Worm (Caenorhabditis elegans) whole organism, L1 larva: ENCODE measurements around the gene F01D4.8.

Experiments
- C16A3.4 ChIP-seq: fragments of 150-350 bp; optimal IDR thresholded peaks from 2 replicates; lab custom pipeline; 2014; ENCODE audit warnings: missing biosample characterization, missing genetic modification characterization
- aha-1 ChIP-seq: fragments of 150-350 bp; optimal IDR thresholded peaks from 2 replicates; lab custom pipeline; 2014; ENCODE audit warnings: missing biosample characterization, missing genetic modification characterization
- alr-1 ChIP-seq: fragments of 200-800 bp; sonication (Bioruptor generic); optimal IDR thresholded peaks from 2 replicates; lab custom pipeline; 2018; ENCODE audit warnings: borderline replicate concordance, mild to moderate bottlenecking, missing genetic modification characterization, missing compliant biosample characterization
- aly-2 ChIP-seq: fragments of 150-350 bp; optimal IDR thresholded peaks from 2 replicates; lab custom pipeline; 2014; ENCODE audit warnings: missing biosample characterization, missing genetic modification characterization
- ama-1 ChIP-seq: fragments of 150-350 bp; optimal IDR thresholded peaks from 2 replicates; lab custom pipeline; 2014
- blmp-1 ChIP-seq: fragments of 150-350 bp; optimal IDR thresholded peaks from 2 replicates; lab custom pipeline; 2014; ENCODE audit warnings: missing biosample characterization, missing genetic modification characterization
- ceh-88 ChIP-seq: fragments of 200-800 bp; sonication (Bioruptor generic); IDR thresholded peaks from 2 replicates; pipeline ENCODE4 v1.3.6; 2022; ENCODE audit warnings: missing genetic modification characterization, missing compliant biosample characterization
- ceh-90 ChIP-seq: sonication (generic microtip); optimal IDR thresholded peaks from 2 replicates; lab custom pipeline; 2016; ENCODE audit warnings: missing genetic modification characterization, missing compliant biosample characterization
- ces-1 ChIP-seq: fragments of 150-350 bp; optimal IDR thresholded peaks from 2 replicates; lab custom pipeline; 2014; ENCODE audit warnings: missing biosample characterization, missing genetic modification reagents, missing genetic modification characterization
- dpl-1 ChIP-seq, 3 experiments: fragments of 150-350 bp in 2 of 3; sonication (generic microtip) in 1 of 3; optimal IDR thresholded peaks; 2 replicates each; lab custom pipeline; 2014 to 2017; ENCODE audit warnings: missing biosample characterization in 3 of 3, missing genetic modification characterization in 3 of 3, missing genetic modification reagents in 3 of 3
- dsc-1 ChIP-seq: sonication (generic microtip); optimal IDR thresholded peaks from 2 replicates; lab custom pipeline; 2016; ENCODE audit warnings: mild to moderate bottlenecking, missing genetic modification characterization, missing compliant biosample characterization
- egl-13 ChIP-seq: sonication (generic microtip); optimal IDR thresholded peaks from 2 replicates; lab custom pipeline; 2016; ENCODE audit warnings: missing genotype, missing genetic modification reagents, missing genetic modification characterization, missing compliant biosample characterization
- egl-27 ChIP-seq, 2 experiments: fragments of 150-350 bp in 1 of 2; sonication (generic microtip); optimal IDR thresholded peaks; 3 replicates each; lab custom pipeline; 2017 to 2018; ENCODE audit warnings: missing biosample characterization in 2 of 2, missing genetic modification characterization in 2 of 2, missing genetic modification reagents in 2 of 2
- elt-2 ChIP-seq: sonication (generic microtip); optimal IDR thresholded peaks from 2 replicates; lab custom pipeline; 2016; ENCODE audit warnings: missing genetic modification characterization, mild to moderate bottlenecking, inconsistent platforms, missing compliant biosample characterization, missing genetic modification reagents
- elt-3 ChIP-seq, 6 experiments: fragments of 150-350 bp in 1 of 6; sonication (generic microtip); optimal IDR thresholded peaks; 2 replicates each; lab custom pipeline; 2017 to 2018; ENCODE audit warnings: missing biosample characterization in 6 of 6, missing genetic modification characterization in 6 of 6, inconsistent platforms in 1 of 6
- fkh-8 ChIP-seq: sonication (generic microtip); optimal IDR thresholded peaks from 2 replicates; lab custom pipeline; 2016; ENCODE audit warnings: mild to moderate bottlenecking, missing genetic modification characterization, missing compliant biosample characterization
- grh-1 ChIP-seq: fragments of 200-800 bp; sonication (Bioruptor generic); IDR thresholded peaks from 2 replicates; pipeline ENCODE4 v1.3.6; 2022; ENCODE audit warnings: missing genetic modification reagents, missing genetic modification characterization, missing compliant biosample characterization
- hlh-17 ChIP-seq: fragments of 200-800 bp; sonication (Bioruptor generic); optimal IDR thresholded peaks from 2 replicates; lab custom pipeline; 2018; ENCODE audit warnings: missing genetic modification characterization, mild to moderate bottlenecking, missing compliant biosample characterization, moderate library complexity, borderline replicate concordance
- hlh-4 ChIP-seq: sonication (generic microtip); optimal IDR thresholded peaks from 2 replicates; lab custom pipeline; 2016; ENCODE audit warnings: mild to moderate bottlenecking, missing genetic modification characterization, missing compliant biosample characterization
- hpl-2 ChIP-seq: fragments of 150-350 bp; optimal IDR thresholded peaks from 2 replicates; lab custom pipeline; 2014; ENCODE audit warnings: missing biosample characterization, missing genetic modification reagents, missing genetic modification characterization
- isw-1 ChIP-seq: fragments of 200-800 bp; sonication (Bioruptor generic); IDR thresholded peaks from 2 replicates; pipeline ENCODE4 v1.3.6; 2022; ENCODE audit warnings: missing genetic modification characterization, missing compliant biosample characterization
- jun-1 ChIP-seq: fragments of 150-350 bp; optimal IDR thresholded peaks from 2 replicates; lab custom pipeline; 2014; ENCODE audit warnings: missing biosample characterization, missing genetic modification reagents, missing genetic modification characterization
- lin-13 ChIP-seq: fragments of 150-350 bp; optimal IDR thresholded peaks from 2 replicates; lab custom pipeline; 2014; ENCODE audit warnings: missing biosample characterization, missing genetic modification reagents, missing genetic modification characterization
- lin-14 ChIP-seq: fragments of 200-800 bp; sonication (Bioruptor generic); optimal IDR thresholded peaks from 2 replicates; lab custom pipeline; 2018; ENCODE audit warnings: mild to moderate bottlenecking, missing genetic modification characterization, moderate library complexity, missing compliant biosample characterization
- lin-35 ChIP-seq, 2 experiments: fragments of 150-350 bp; optimal IDR thresholded peaks; 2 replicates each; lab custom pipeline; 2014; ENCODE audit warnings: missing biosample characterization in 2 of 2, missing genetic modification characterization in 2 of 2, missing genetic modification reagents in 2 of 2
- lir-3 ChIP-seq: sonication (generic microtip); optimal IDR thresholded peaks from 2 replicates; lab custom pipeline; 2016; ENCODE audit warnings: mild to moderate bottlenecking, missing genetic modification characterization, moderate library complexity, missing compliant biosample characterization; ENCODE audit not compliant: poor library complexity
- mef-2 ChIP-seq: fragments of 150-350 bp; optimal IDR thresholded peaks from 2 replicates; lab custom pipeline; 2014; ENCODE audit warnings: missing biosample characterization, missing genetic modification characterization
- nhr-12 ChIP-seq: sonication (generic microtip); optimal IDR thresholded peaks from 2 replicates; lab custom pipeline; 2017; ENCODE audit warnings: missing biosample characterization, missing genetic modification characterization
- nhr-19 ChIP-seq: fragments of 200-800 bp; sonication (Bioruptor generic); conservative IDR thresholded peaks from 2 replicates; pipeline ENCODE4 v1.3.6; 2022; ENCODE audit warnings: missing genetic modification characterization, missing compliant biosample characterization
- nhr-20 ChIP-seq: sonication (generic microtip); optimal IDR thresholded peaks from 2 replicates; lab custom pipeline; 2016; ENCODE audit warnings: mild to moderate bottlenecking, missing genetic modification characterization, missing compliant biosample characterization
- nhr-47 ChIP-seq: sonication (generic microtip); optimal IDR thresholded peaks from 2 replicates; lab custom pipeline; 2016; ENCODE audit warnings: mild to moderate bottlenecking, missing genetic modification characterization, moderate library complexity, missing compliant biosample characterization
- nhr-71 ChIP-seq: sonication (generic microtip); optimal IDR thresholded peaks from 2 replicates; lab custom pipeline; 2016; ENCODE audit warnings: mild to moderate bottlenecking, missing genetic modification characterization, moderate library complexity, missing compliant biosample characterization
- nhr-77 ChIP-seq: fragments of 150-350 bp; optimal IDR thresholded peaks from 2 replicates; lab custom pipeline; 2014; ENCODE audit warnings: missing biosample characterization, missing genetic modification characterization
- pax-3 ChIP-seq: fragments of 200-800 bp; sonication (Bioruptor generic); optimal IDR thresholded peaks from 2 replicates; lab custom pipeline; 2018; ENCODE audit warnings: mild to moderate bottlenecking, missing genetic modification characterization, moderate library complexity, missing compliant biosample characterization
- pqm-1 ChIP-seq: sonication (generic microtip); optimal IDR thresholded peaks from 3 replicates; lab custom pipeline; 2017; ENCODE audit warnings: missing biosample characterization, missing genetic modification characterization
- rnt-1 ChIP-seq: sonication (generic microtip); optimal IDR thresholded peaks from 2 replicates; lab custom pipeline; 2016; ENCODE audit warnings: mild to moderate bottlenecking, missing genetic modification characterization, moderate library complexity, missing compliant biosample characterization
- skn-1 ChIP-seq: fragments of 150-350 bp; optimal IDR thresholded peaks from 2 replicates; lab custom pipeline; 2014; ENCODE audit warnings: missing biosample characterization, missing genetic modification characterization
- snpc-4 ChIP-seq: fragments of 150-350 bp; optimal IDR thresholded peaks from 2 replicates; lab custom pipeline; 2014; ENCODE audit warnings: missing biosample characterization, missing genetic modification characterization
- snu-23 ChIP-seq: sonication (generic microtip); optimal IDR thresholded peaks from 2 replicates; lab custom pipeline; 2016; ENCODE audit warnings: missing genetic modification characterization, missing compliant biosample characterization
- sox-4 ChIP-seq: sonication (generic microtip); optimal IDR thresholded peaks from 2 replicates; lab custom pipeline; 2016; ENCODE audit warnings: missing genetic modification characterization, missing compliant biosample characterization
- sptf-1 ChIP-seq: fragments of 150-350 bp; optimal IDR thresholded peaks from 2 replicates; lab custom pipeline; 2014; ENCODE audit warnings: missing biosample characterization, missing genetic modification characterization
- sup-37 ChIP-seq: fragments of 200-800 bp; sonication (Bioruptor generic); optimal IDR thresholded peaks from 2 replicates; lab custom pipeline; 2018; ENCODE audit warnings: mild to moderate bottlenecking, missing genetic modification characterization, missing compliant biosample characterization
- swsn-7 ChIP-seq: sonication (generic microtip); optimal IDR thresholded peaks from 2 replicates; lab custom pipeline; 2016; ENCODE audit warnings: missing genetic modification characterization, missing compliant biosample characterization
- tbx-2 ChIP-seq: sonication (generic microtip); optimal IDR thresholded peaks from 2 replicates; lab custom pipeline; 2016; ENCODE audit warnings: missing genetic modification characterization, missing compliant biosample characterization
- tlp-1 ChIP-seq: fragments of 150-350 bp; optimal IDR thresholded peaks from 2 replicates; lab custom pipeline; 2014; ENCODE audit warnings: missing biosample characterization, missing genetic modification characterization
- unc-86 ChIP-seq: sonication (generic microtip); optimal IDR thresholded peaks from 2 replicates; lab custom pipeline; 2016; ENCODE audit warnings: missing genetic modification characterization, missing compliant biosample characterization
- unc-98 ChIP-seq: fragments of 200-800 bp; sonication (Bioruptor generic); IDR thresholded peaks from 2 replicates; pipeline ENCODE4 v1.3.6; 2022; ENCODE audit warnings: missing genetic modification characterization, missing compliant biosample characterization
- vab-15 ChIP-seq: sonication (generic microtip); optimal IDR thresholded peaks from 2 replicates; lab custom pipeline; 2017; ENCODE audit warnings: missing genotype, mild to moderate bottlenecking, missing genetic modification characterization, missing compliant biosample characterization
- xbp-1 ChIP-seq: sonication (generic microtip); optimal IDR thresholded peaks from 2 replicates; lab custom pipeline; 2016; ENCODE audit warnings: missing genetic modification characterization, missing compliant biosample characterization
- zag-1 ChIP-seq: fragments of 150-350 bp; optimal IDR thresholded peaks from 2 replicates; lab custom pipeline; 2014; ENCODE audit warnings: missing biosample characterization, missing genetic modification characterization
- zip-4 ChIP-seq: fragments of 200-800 bp; sonication (Bioruptor generic); optimal IDR thresholded peaks from 2 replicates; lab custom pipeline; 2018; ENCODE audit warnings: mild to moderate bottlenecking, missing genetic modification characterization, moderate library complexity, missing compliant biosample characterization
- ztf-11 ChIP-seq, 2 experiments: sonication (generic microtip); optimal IDR thresholded peaks; 2 replicates each; lab custom pipeline; 2016 to 2017; ENCODE audit warnings: missing genetic modification characterization in 2 of 2, missing biosample characterization in 1 of 2, missing compliant biosample characterization in 1 of 2
- ztf-4 ChIP-seq: fragments of 150-350 bp; optimal IDR thresholded peaks from 2 replicates; lab custom pipeline; 2014; ENCODE audit warnings: missing biosample characterization, missing genetic modification characterization

The F01D4.8 gene

DNA sequence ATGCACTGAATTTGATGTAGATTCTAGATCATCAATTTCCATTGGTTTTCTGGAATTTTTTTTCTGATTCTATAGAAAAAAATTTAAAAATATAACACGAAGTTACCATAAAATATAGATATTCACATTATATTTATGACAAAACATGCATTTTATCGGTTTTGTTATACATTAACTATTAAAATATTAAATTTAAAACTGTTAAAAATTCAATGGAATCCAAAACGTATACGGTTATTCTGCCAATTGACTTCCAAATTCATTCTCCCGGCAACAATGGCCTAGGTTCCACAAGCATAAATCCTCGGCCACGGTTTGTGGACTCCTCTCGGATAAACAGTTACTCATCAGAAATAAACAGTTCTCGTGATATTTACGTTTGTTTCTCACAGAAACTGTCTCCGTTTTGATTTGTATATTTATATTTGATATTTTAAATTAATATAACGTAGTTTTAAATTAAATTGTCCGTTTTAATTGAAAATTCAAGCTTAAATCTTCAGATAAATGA lies 30.8 kb upstream of the F01D4.8 start, which contains the start of the genes F01D4.5 and ced-5 (continued):
- TF ChIP-seq grh-1 (GFP tag; lab: Robert Waterston, UW) (peak; percentile 68), hpl-2 (GFP tag; lab: Kevin White, UChicago) (no peak), pqm-1 (tag; lab: Kevin White, UChicago) (no peak), swsn-7 (tag; lab: Kevin White, UChicago) (peak; percentile 90), C16A3.4 (tag; lab: Kevin White, UChicago) (peak; percentile 74), ztf-4 (tag; lab: Kevin White, UChicago) (peak; percentile 58), elt-2 (tag; lab: Kevin White, UChicago) (peak; percentile 91), rnt-1 (tag; lab: Kevin White, UChicago) (peak; percentile 100), dpl-1 (GFP tag; optimal IDR thresholded peaks at IDR 0.05; lab: Kevin White, UChicago) (peak; percentile 56 to 80 (median 80)), unc-86 (peak; percentile 77), lin-13 (GFP tag; lab: Kevin White, UChicago) (peak; percentile 68), xbp-1 (tag; lab: Kevin White, UChicago) (peak; percentile 92), zip-4 (GFP tag; lab: Kevin White, UChicago) (peak; percentile 73), egl-27 (tag; optimal IDR thresholded peaks at IDR 0.05; lab: Kevin White, UChicago) (no peak), aha-1 (tag; lab: Kevin White, UChicago) (no peak), nhr-47 (peak; percentile 94), lir-3 (tag; lab: Kevin White, UChicago) (peak; percentile 98), nhr-20 (tag; lab: Kevin White, UChicago) (peak; percentile 92), aly-2 (peak; percentile 56), ceh-90 (tag; lab: Kevin White, UChicago) (peak; percentile 99), ztf-11 (tag; optimal IDR thresholded peaks at IDR 0.05; lab: Kevin White, UChicago) (peak in 1 of 2 experiments; percentile 97), tlp-1 (tag; lab: Kevin White, UChicago) (no peak), nhr-71 (tag; lab: Kevin White, UChicago) (peak; percentile 94), lin-35 (GFP tag; optimal IDR thresholded peaks at IDR 0.05; lab: Kevin White, UChicago) (peak; percentile 70 to 86), fkh-8 (tag; lab: Kevin White, UChicago) (peak; percentile 84), vab-15 (tag; lab: Kevin White, UChicago) (peak; percentile 4), jun-1 (tag; lab: Kevin White, UChicago) (peak; percentile 58), sup-37 (GFP tag; lab: Kevin White, UChicago) (peak; percentile 83), nhr-77 (tag; lab: Kevin White, UChicago) (no peak), nhr-12 (tag; lab: Kevin White, UChicago) (no peak), ama-1 (no peak), ceh-88 (peak; percentile 79), egl-13 (peak; percentile 96), mef-2 (tag; lab: Kevin White, UChicago) (no peak), pax-3 (tag; lab: Kevin White, UChicago) (peak; percentile 95), dsc-1 (peak; percentile 95), skn-1 (tag; lab: Kevin White, UChicago) (peak; percentile 69), nhr-19 (GFP tag; lab: Robert Waterston, UW) (peak; percentile 92), tbx-2 (tag; lab: Kevin White, UChicago) (peak; percentile 95), elt-3 (tag; optimal IDR thresholded peaks at IDR 0.05; lab: Kevin White, UChicago) (peak in 3 of 6 experiments; percentile 5 to 77 (median 41)), alr-1 (tag; lab: Kevin White, UChicago) (no peak), unc-98 (GFP tag; lab: Robert Waterston, UW) (peak; percentile 90), isw-1 (GFP tag; lab: Robert Waterston, UW) (peak; percentile 79), snpc-4 (tag; lab: Kevin White, UChicago) (peak; percentile 83), ces-1 (no peak), zag-1 (tag; lab: Kevin White, UChicago) (no peak), blmp-1 (peak; percentile 54), hlh-17 (GFP tag; lab: Kevin White, UChicago) (peak; percentile 40), lin-14 (GFP tag; lab: Kevin White, UChicago) (peak; percentile 92), sptf-1 (tag; lab: Kevin White, UChicago) (no peak), sox-4 (tag; lab: Kevin White, UChicago) (peak; percentile 96), snu-23 (peak; percentile 88), hlh-4 (peak; percentile 94)
